Fruit fly (Drosophila melanogaster): Measurements from ENCODE around the gene Coq4.

DNA sequence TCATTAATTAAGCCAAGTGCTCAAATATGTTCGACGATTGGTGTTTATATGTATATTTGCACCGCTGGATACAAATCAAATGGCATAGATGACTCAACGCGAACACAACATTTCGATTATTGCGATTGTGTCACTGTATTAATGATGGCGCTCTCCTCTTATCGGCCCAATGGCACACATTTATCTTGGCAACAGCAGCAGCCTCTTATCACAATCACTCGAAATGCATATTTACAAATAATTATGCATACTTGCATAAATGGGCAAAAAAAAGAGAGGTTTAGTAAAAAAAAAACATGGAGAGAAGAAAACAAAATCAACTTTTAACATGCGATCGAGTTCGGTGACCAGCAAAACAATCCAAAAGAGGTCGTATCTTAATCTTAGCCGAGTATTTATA lies 22.1 kb downstream of the Coq4 start:
- TF ChIP-seq EcR (GFP tag; optimal IDR thresholded peaks at IDR 0.05) (no peak), CG8478 (optimal IDR thresholded peaks at IDR 0.05) (no peak), usp (GFP tag; optimal IDR thresholded peaks at IDR 0.05) (no peak), pan (optimal IDR thresholded peaks at IDR 0.05) (no peak)
